Worm (Caenorhabditis elegans) whole organism, L1 larva: ENCODE data around the gene grl-18.
A peak's percentile ranks its signal among the peaks of the same experiment; 100 is the strongest.

Experiments
- aly-2 ChIP-seq: fragments of 150-350 bp; optimal IDR thresholded peaks from 2 replicates; lab custom pipeline; 2014; ENCODE audit warnings: missing biosample characterization, missing genetic modification characterization
- blmp-1 ChIP-seq: fragments of 150-350 bp; optimal IDR thresholded peaks from 2 replicates; lab custom pipeline; 2014; ENCODE audit warnings: missing biosample characterization, missing genetic modification characterization
- ceh-63 ChIP-seq: fragments of 200-800 bp; sonication (Bioruptor generic); optimal IDR thresholded peaks from 2 replicates; lab custom pipeline; 2018; ENCODE audit warnings: mild to moderate bottlenecking, missing genetic modification characterization, missing compliant biosample characterization
- ceh-8 ChIP-seq: fragments of 200-800 bp; sonication (Bioruptor generic); optimal IDR thresholded peaks from 2 replicates; lab custom pipeline; 2018; ENCODE audit warnings: mild to moderate bottlenecking, missing genetic modification characterization, moderate library complexity, missing compliant biosample characterization
- ceh-82 ChIP-seq, 3 experiments: fragments of 150-350 bp in 1 of 3; sonication (generic microtip) in 2 of 3; optimal IDR thresholded peaks; 2 replicates each; lab custom pipeline; 2014 to 2017; ENCODE audit warnings: missing biosample characterization in 3 of 3, missing genetic modification characterization in 3 of 3
- ceh-90 ChIP-seq: sonication (generic microtip); optimal IDR thresholded peaks from 2 replicates; lab custom pipeline; 2016; ENCODE audit warnings: missing genetic modification characterization, missing compliant biosample characterization
- dpl-1 ChIP-seq, 3 experiments: fragments of 150-350 bp in 2 of 3; sonication (generic microtip) in 1 of 3; optimal IDR thresholded peaks; 2 replicates each; lab custom pipeline; 2014 to 2017; ENCODE audit warnings: missing biosample characterization in 3 of 3, missing genetic modification characterization in 3 of 3, missing genetic modification reagents in 3 of 3
- efl-1 ChIP-seq, 4 experiments: fragments of 150-350 bp; optimal IDR thresholded peaks in 3 of 4; peaks in 1 of 4; 1 replicate in 1 of 4; 2 replicates in 3 of 4; lab custom pipeline; 2014; ENCODE audit warnings: missing biosample characterization in 2 of 4, missing genetic modification characterization in 2 of 4, missing genetic modification reagents in 2 of 4
- egl-13 ChIP-seq: sonication (generic microtip); optimal IDR thresholded peaks from 2 replicates; lab custom pipeline; 2016; ENCODE audit warnings: missing genotype, missing genetic modification reagents, missing genetic modification characterization, missing compliant biosample characterization
- egl-27 ChIP-seq, 2 experiments: fragments of 150-350 bp in 1 of 2; sonication (generic microtip); optimal IDR thresholded peaks; 3 replicates each; lab custom pipeline; 2017 to 2018; ENCODE audit warnings: missing biosample characterization in 2 of 2, missing genetic modification characterization in 2 of 2, missing genetic modification reagents in 2 of 2
- elt-2 ChIP-seq: sonication (generic microtip); optimal IDR thresholded peaks from 2 replicates; lab custom pipeline; 2016; ENCODE audit warnings: missing genetic modification characterization, mild to moderate bottlenecking, inconsistent platforms, missing compliant biosample characterization, missing genetic modification reagents
- fkh-4 ChIP-seq: sonication (generic microtip); optimal IDR thresholded peaks from 2 replicates; lab custom pipeline; 2016; ENCODE audit warnings: missing compliant biosample characterization, missing genetic modification characterization, borderline replicate concordance
- fkh-8 ChIP-seq: sonication (generic microtip); optimal IDR thresholded peaks from 2 replicates; lab custom pipeline; 2016; ENCODE audit warnings: mild to moderate bottlenecking, missing genetic modification characterization, missing compliant biosample characterization
- hlh-17 ChIP-seq: fragments of 200-800 bp; sonication (Bioruptor generic); optimal IDR thresholded peaks from 2 replicates; lab custom pipeline; 2018; ENCODE audit warnings: missing genetic modification characterization, mild to moderate bottlenecking, missing compliant biosample characterization, moderate library complexity, borderline replicate concordance
- isw-1 ChIP-seq: fragments of 200-800 bp; sonication (Bioruptor generic); IDR thresholded peaks from 2 replicates; pipeline ENCODE4 v1.3.6; 2022; ENCODE audit warnings: missing genetic modification characterization, missing compliant biosample characterization
- lin-35 ChIP-seq, 2 experiments: fragments of 150-350 bp; optimal IDR thresholded peaks; 2 replicates each; lab custom pipeline; 2014; ENCODE audit warnings: missing biosample characterization in 2 of 2, missing genetic modification characterization in 2 of 2, missing genetic modification reagents in 2 of 2
- lin-39 ChIP-seq: fragments of 150-350 bp; optimal IDR thresholded peaks from 2 replicates; lab custom pipeline; 2014; ENCODE audit warnings: missing biosample characterization, missing genetic modification reagents, missing genetic modification characterization
- lsy-2 ChIP-seq, 2 experiments: fragments of 150-350 bp; optimal IDR thresholded peaks; 2 replicates each; lab custom pipeline; 2014; ENCODE audit warnings: missing biosample characterization in 2 of 2, missing genetic modification characterization in 2 of 2
- nhr-11 ChIP-seq: fragments of 150-350 bp; optimal IDR thresholded peaks from 2 replicates; lab custom pipeline; 2014; ENCODE audit warnings: missing biosample characterization, missing genetic modification characterization
- nhr-12 ChIP-seq: sonication (generic microtip); optimal IDR thresholded peaks from 2 replicates; lab custom pipeline; 2017; ENCODE audit warnings: missing biosample characterization, missing genetic modification characterization
- nhr-19 ChIP-seq: fragments of 200-800 bp; sonication (Bioruptor generic); conservative IDR thresholded peaks from 2 replicates; pipeline ENCODE4 v1.3.6; 2022; ENCODE audit warnings: missing genetic modification characterization, missing compliant biosample characterization
- nhr-28 ChIP-seq: fragments of 150-350 bp; optimal IDR thresholded peaks from 2 replicates; lab custom pipeline; 2014; ENCODE audit warnings: missing biosample characterization, missing genetic modification characterization
- nhr-77 ChIP-seq: fragments of 150-350 bp; optimal IDR thresholded peaks from 2 replicates; lab custom pipeline; 2014; ENCODE audit warnings: missing biosample characterization, missing genetic modification characterization
- skn-1 ChIP-seq: fragments of 150-350 bp; optimal IDR thresholded peaks from 2 replicates; lab custom pipeline; 2014; ENCODE audit warnings: missing biosample characterization, missing genetic modification characterization
- sup-37 ChIP-seq: fragments of 200-800 bp; sonication (Bioruptor generic); optimal IDR thresholded peaks from 2 replicates; lab custom pipeline; 2018; ENCODE audit warnings: mild to moderate bottlenecking, missing genetic modification characterization, missing compliant biosample characterization
- unc-130 ChIP-seq: fragments of 150-350 bp; optimal IDR thresholded peaks from 2 replicates; lab custom pipeline; 2017; ENCODE audit warnings: missing biosample characterization, missing genetic modification characterization, inconsistent platforms
- unc-62 ChIP-seq: fragments of 150-350 bp; optimal IDR thresholded peaks from 2 replicates; lab custom pipeline; 2014; ENCODE audit warnings: missing biosample characterization, missing genetic modification reagents, missing genetic modification characterization
- unc-86 ChIP-seq: sonication (generic microtip); optimal IDR thresholded peaks from 2 replicates; lab custom pipeline; 2016; ENCODE audit warnings: missing genetic modification characterization, missing compliant biosample characterization
- vab-15 ChIP-seq: sonication (generic microtip); optimal IDR thresholded peaks from 2 replicates; lab custom pipeline; 2017; ENCODE audit warnings: missing genotype, mild to moderate bottlenecking, missing genetic modification characterization, missing compliant biosample characterization
- zip-4 ChIP-seq: fragments of 200-800 bp; sonication (Bioruptor generic); optimal IDR thresholded peaks from 2 replicates; lab custom pipeline; 2018; ENCODE audit warnings: mild to moderate bottlenecking, missing genetic modification characterization, moderate library complexity, missing compliant biosample characterization
- ztf-4 ChIP-seq: fragments of 150-350 bp; optimal IDR thresholded peaks from 2 replicates; lab custom pipeline; 2014; ENCODE audit warnings: missing biosample characterization, missing genetic modification characterization

grl-18 gene

ce11 chrV:5490205-5490604, 1.5 kb upstream of the grl-18 start, which contains the start of gene T05C3.6:
Gene T05C3.6 (plus strand): TSS chrV:5490445.
- TF ChIP-seq lsy-2 (tag; optimal IDR thresholded peaks at IDR 0.05; lab: Kevin White, UChicago) = no peak
- TF ChIP-seq lin-35 (GFP tag; optimal IDR thresholded peaks at IDR 0.05; lab: Kevin White, UChicago) = peak in 1 of 2 experiments; percentile 19
- no peak for TF ChIP-seq ceh-90
- TF ChIP-seq ceh-8 (GFP tag; lab: Kevin White, UChicago) = no peak
- TF ChIP-seq sup-37 (GFP tag; lab: Kevin White, UChicago) = no peak
- peak; percentile 76 for TF ChIP-seq elt-2 (tag; lab: Kevin White, UChicago)
- TF ChIP-seq fkh-8 (tag; lab: Kevin White, UChicago) = no peak
- TF ChIP-seq unc-130 (tag; lab: Kevin White, UChicago) = no peak

ce11 chrV:5487180-5487579, 1.5 kb downstream of the grl-18 start:
- TF ChIP-seq nhr-77 (tag; lab: Kevin White, UChicago) (no peak), skn-1 (tag; lab: Kevin White, UChicago) (no peak), nhr-28 (tag; lab: Kevin White, UChicago) (no peak), unc-62 (GFP tag; lab: Kevin White, UChicago) (no peak), hlh-17 (GFP tag; lab: Kevin White, UChicago) (no peak), lin-39 (no peak), nhr-12 (tag; lab: Kevin White, UChicago) (no peak), dpl-1 (GFP tag; optimal IDR thresholded peaks at IDR 0.05; lab: Kevin White, UChicago) (no peak), vab-15 (no peak), blmp-1 (tag; lab: Kevin White, UChicago) (no peak), nhr-11 (tag; lab: Kevin White, UChicago) (no peak), isw-1 (GFP tag; lab: Robert Waterston, UW) (no peak), aly-2 (tag; lab: Kevin White, UChicago) (no peak), zip-4 (no peak), egl-27 (tag; optimal IDR thresholded peaks at IDR 0.05; lab: Kevin White, UChicago) (no peak), nhr-19 (GFP tag; lab: Robert Waterston, UW) (no peak)

ce11 chrV:5484866-5485265, 3.8 kb downstream of the grl-18 start, which contains the start of gene srg-65:
Gene srg-65 (minus strand): TSS chrV:5484966.
- TF ChIP-seq ceh-8 (GFP tag; lab: Kevin White, UChicago) (no peak), ceh-82 (tag; optimal IDR thresholded peaks at IDR 0.05; lab: Kevin White, UChicago) (no peak), fkh-4 (tag; lab: Kevin White, UChicago) (no peak), vab-15 (no peak), unc-86 (tag; lab: Kevin White, UChicago) (no peak), elt-2 (tag; lab: Kevin White, UChicago) (no peak)

- TF ChIP-seq ceh-8 (GFP tag; lab: Kevin White, UChicago) = peak; percentile 66
- TF ChIP-seq ceh-63 (GFP tag; lab: Kevin White, UChicago) = no peak
- no peak for TF ChIP-seq hlh-17 (GFP tag; lab: Kevin White, UChicago)
- no peak for TF ChIP-seq egl-13 (tag; lab: Kevin White, UChicago)
Observed at ce11 chrV:5482315-5482714, 6.4 kb downstream of the grl-18 start, which contains the start of gene srg-66. Gene srg-66 (minus strand): TSS chrV:5482415.

ce11 chrV:5477719-5478118, 10.9 kb downstream of the grl-18 start:
- TF ChIP-seq dpl-1 (GFP tag; optimal IDR thresholded peaks at IDR 0.05; lab: Kevin White, UChicago) (peak in 2 of 3 experiments; percentile 43 to 50), efl-1 (optimal IDR thresholded peaks at IDR 0.05; lab: Kevin White, UChicago) (peak in 1 of 2 experiments; percentile 52), efl-1 (GFP tag; optimal IDR thresholded peaks at IDR 0.05 in 1 of 2; lab: Kevin White, UChicago) (peak; percentile 59 to 95), ztf-4 (no peak), lin-35 (GFP tag; optimal IDR thresholded peaks at IDR 0.05; lab: Kevin White, UChicago) (peak in 1 of 2 experiments; percentile 52)
